Worm (Caenorhabditis elegans) whole organism, late embryonic: Measurements from ENCODE around the gene C04C11.25.
"Not testable (repeated sequence)": the region's sequence is repeated elsewhere in the genome, so short reads cannot be mapped to it uniquely, and the experiment has no call there.

Experiments used
- K02D7.2 ChIP-seq: sonication (generic microtip); optimal IDR thresholded peaks from 2 replicates; lab custom pipeline; 2017; ENCODE audit warnings: mild to moderate bottlenecking, missing genetic modification characterization, missing compliant biosample characterization
- K09A11.1 ChIP-seq: sonication (generic microtip); optimal IDR thresholded peaks from 2 replicates; lab custom pipeline; 2017; ENCODE audit warnings: antibody characterized with exemption, mild to moderate bottlenecking, missing genetic modification characterization, missing compliant biosample characterization; ENCODE audit not compliant: insufficient read depth
- ceh-14 ChIP-seq: sonication (generic microtip); optimal IDR thresholded peaks from 2 replicates; lab custom pipeline; 2016; ENCODE audit warnings: missing genotype, missing genetic modification characterization, missing compliant biosample characterization
- ceh-18 ChIP-seq: sonication (generic microtip); optimal IDR thresholded peaks from 2 replicates; lab custom pipeline; 2016; ENCODE audit warnings: missing genetic modification characterization, missing compliant biosample characterization
- ceh-19 ChIP-seq: fragments of 200-800 bp; sonication (Bioruptor generic); optimal IDR thresholded peaks from 2 replicates; lab custom pipeline; 2018; ENCODE audit warnings: mild to moderate bottlenecking, missing genetic modification characterization, missing compliant biosample characterization
- ceh-2 ChIP-seq: sonication (generic microtip); optimal IDR thresholded peaks from 2 replicates; lab custom pipeline; 2016; ENCODE audit warnings: missing genotype, missing genetic modification characterization, missing compliant biosample characterization
- ceh-24 ChIP-seq: sonication (generic microtip); optimal IDR thresholded peaks from 2 replicates; lab custom pipeline; 2016; ENCODE audit warnings: mild to moderate bottlenecking, missing genetic modification characterization, missing compliant biosample characterization
- ceh-31 ChIP-seq: sonication (generic microtip); optimal IDR thresholded peaks from 2 replicates; lab custom pipeline; 2016; ENCODE audit warnings: missing genetic modification characterization, missing compliant biosample characterization
- ceh-34 ChIP-seq: sonication (generic microtip); optimal IDR thresholded peaks from 2 replicates; lab custom pipeline; 2016; ENCODE audit warnings: mild to moderate bottlenecking, missing genetic modification characterization, missing compliant biosample characterization
- ceh-48 ChIP-seq: sonication (generic microtip); optimal IDR thresholded peaks from 2 replicates; lab custom pipeline; 2016; ENCODE audit warnings: missing genetic modification characterization, inconsistent platforms, missing compliant biosample characterization
- ceh-6 ChIP-seq: fragments of 200-800 bp; sonication (Bioruptor generic); optimal IDR thresholded peaks from 2 replicates; lab custom pipeline; 2018; ENCODE audit warnings: mild to moderate bottlenecking, missing genetic modification characterization, missing compliant biosample characterization
- dmd-4 ChIP-seq: sonication (generic microtip); optimal IDR thresholded peaks from 2 replicates; lab custom pipeline; 2016; ENCODE audit warnings: borderline replicate concordance, missing genetic modification characterization, missing compliant biosample characterization
- elt-4 ChIP-seq: sonication (generic microtip); optimal IDR thresholded peaks from 2 replicates; lab custom pipeline; 2016; ENCODE audit warnings: missing genetic modification characterization, missing compliant biosample characterization
- fax-1 ChIP-seq: sonication (generic microtip); optimal IDR thresholded peaks from 2 replicates; lab custom pipeline; 2016; ENCODE audit warnings: missing genotype, missing genetic modification characterization, missing compliant biosample characterization
- fkh-6 ChIP-seq: sonication (generic microtip); optimal IDR thresholded peaks from 2 replicates; lab custom pipeline; 2016; ENCODE audit warnings: missing genetic modification characterization, missing compliant biosample characterization
- hlh-13 ChIP-seq: fragments of 200-800 bp; sonication (Bioruptor generic); optimal IDR thresholded peaks from 2 replicates; lab custom pipeline; 2018; ENCODE audit warnings: mild to moderate bottlenecking, missing genetic modification characterization, missing compliant biosample characterization
- hlh-8 ChIP-seq: sonication (generic microtip); optimal IDR thresholded peaks from 2 replicates; lab custom pipeline; 2016; ENCODE audit warnings: missing genotype, missing genetic modification characterization, missing compliant biosample characterization
- lim-6 ChIP-seq: sonication (generic microtip); optimal IDR thresholded peaks from 2 replicates; lab custom pipeline; 2016; ENCODE audit warnings: missing genetic modification characterization, missing compliant biosample characterization
- madf-2 ChIP-seq: sonication (generic microtip); optimal IDR thresholded peaks from 2 replicates; lab custom pipeline; 2017; ENCODE audit warnings: missing genetic modification characterization, missing compliant biosample characterization
- nfya-1 ChIP-seq: sonication (generic microtip); optimal IDR thresholded peaks from 2 replicates; lab custom pipeline; 2017; ENCODE audit warnings: missing genetic modification characterization, mild to moderate bottlenecking, missing compliant biosample characterization, antibody characterized with exemption, moderate library complexity
- nhr-11 ChIP-seq: fragments of 150-350 bp; optimal IDR thresholded peaks from 2 replicates; lab custom pipeline; 2014; ENCODE audit warnings: missing biosample characterization, missing genetic modification characterization
- odd-2 ChIP-seq: sonication (generic microtip); optimal IDR thresholded peaks from 2 replicates; lab custom pipeline; 2017; ENCODE audit warnings: antibody characterized with exemption, mild to moderate bottlenecking, missing genetic modification characterization, missing compliant biosample characterization
- pha-2 ChIP-seq: sonication (generic microtip); optimal IDR thresholded peaks from 2 replicates; lab custom pipeline; 2017; ENCODE audit warnings: mild to moderate bottlenecking, missing genetic modification characterization, missing compliant biosample characterization
- pha-4 ChIP-seq: fragments of 150-350 bp; optimal IDR thresholded peaks from 2 replicates; lab custom pipeline; 2018; ENCODE audit warnings: missing biosample characterization, missing genetic modification reagents, missing genetic modification characterization
- ref-2 ChIP-seq: sonication (generic microtip); optimal IDR thresholded peaks from 2 replicates; lab custom pipeline; 2016; ENCODE audit warnings: missing genetic modification characterization, missing compliant biosample characterization
- rnt-1 ChIP-seq: sonication (generic microtip); optimal IDR thresholded peaks from 2 replicates; lab custom pipeline; 2016; ENCODE audit warnings: missing genetic modification characterization, missing compliant biosample characterization
- sdc-2 ChIP-seq: sonication (generic microtip); optimal IDR thresholded peaks from 2 replicates; lab custom pipeline; 2016; ENCODE audit warnings: missing genotype, missing genetic modification characterization, missing compliant biosample characterization
- sox-4 ChIP-seq: sonication (generic microtip); optimal IDR thresholded peaks from 2 replicates; lab custom pipeline; 2017; ENCODE audit warnings: mild to moderate bottlenecking, missing genetic modification characterization, inconsistent platforms, missing compliant biosample characterization
- syd-9 ChIP-seq: sonication (generic microtip); optimal IDR thresholded peaks from 2 replicates; lab custom pipeline; 2016; ENCODE audit warnings: mild to moderate bottlenecking, missing genetic modification characterization, moderate library complexity, missing compliant biosample characterization
- tbx-2 ChIP-seq: sonication (generic microtip); optimal IDR thresholded peaks from 2 replicates; lab custom pipeline; 2016; ENCODE audit warnings: missing genetic modification characterization, missing compliant biosample characterization
- tbx-7 ChIP-seq: sonication (generic microtip); optimal IDR thresholded peaks from 2 replicates; lab custom pipeline; 2016; ENCODE audit warnings: missing genotype, missing genetic modification characterization, missing compliant biosample characterization
- unc-3 ChIP-seq, 2 experiments: fragments of 200-800 bp in 1 of 2; sonication (Bioruptor generic) in 1 of 2; sonication (generic microtip) in 1 of 2; conservative IDR thresholded peaks in 1 of 2; optimal IDR thresholded peaks in 1 of 2; 2 replicates each; pipeline versions ENCODE4 v1.3.6 to Lab custom; 2016 to 2022; ENCODE audit warnings: missing compliant biosample characterization in 2 of 2, missing genetic modification characterization in 2 of 2, missing genetic modification reagents in 1 of 2
- unc-42 ChIP-seq: sonication (generic microtip); optimal IDR thresholded peaks from 2 replicates; lab custom pipeline; 2016; ENCODE audit warnings: missing genotype, missing genetic modification characterization, missing compliant biosample characterization
- unc-55 ChIP-seq: sonication (generic microtip); optimal IDR thresholded peaks from 2 replicates; lab custom pipeline; 2017; ENCODE audit warnings: missing biosample characterization, missing genetic modification reagents, missing genetic modification characterization
- unc-86 ChIP-seq: sonication (generic microtip); optimal IDR thresholded peaks from 2 replicates; lab custom pipeline; 2016; ENCODE audit warnings: missing genetic modification characterization, missing compliant biosample characterization
- zip-5 ChIP-seq: sonication (generic microtip); optimal IDR thresholded peaks from 2 replicates; lab custom pipeline; 2016; ENCODE audit warnings: missing genetic modification characterization, missing compliant biosample characterization

The C04C11.25 gene

DNA sequence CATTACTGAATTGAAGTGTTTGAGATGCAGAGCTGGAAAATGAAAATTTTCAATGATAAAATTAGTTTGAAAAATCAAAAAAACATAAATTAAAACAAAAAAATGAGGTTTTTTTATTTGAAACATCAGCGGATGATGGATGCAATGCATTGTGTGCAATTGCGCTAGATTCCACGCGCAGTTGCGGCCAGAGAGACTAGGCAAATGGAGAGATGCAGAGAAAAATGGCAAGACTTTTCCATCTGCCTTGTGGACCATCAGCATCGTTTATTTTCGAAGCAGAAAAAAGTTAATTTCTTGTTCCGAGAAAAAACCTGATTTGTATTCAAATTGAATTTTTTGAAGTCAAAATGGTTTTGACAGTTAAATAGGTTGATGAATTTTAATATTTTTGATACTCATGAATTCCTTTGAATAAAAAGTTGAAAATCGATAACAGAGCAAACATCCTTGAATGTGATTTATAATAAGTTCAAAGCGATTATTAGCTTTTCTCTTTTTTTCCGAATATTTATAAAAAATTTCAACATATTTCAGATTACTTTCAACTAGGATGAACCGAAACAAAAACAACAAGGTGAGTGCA, 19.4 kb downstream of the C04C11.25 start, which contains the start of the genes C31E10.5 and C31E10.6 (continued):
- TF ChIP-seq ceh-6 (no peak), fax-1 (tag; lab: Kevin White, UChicago) (no peak)

DNA sequence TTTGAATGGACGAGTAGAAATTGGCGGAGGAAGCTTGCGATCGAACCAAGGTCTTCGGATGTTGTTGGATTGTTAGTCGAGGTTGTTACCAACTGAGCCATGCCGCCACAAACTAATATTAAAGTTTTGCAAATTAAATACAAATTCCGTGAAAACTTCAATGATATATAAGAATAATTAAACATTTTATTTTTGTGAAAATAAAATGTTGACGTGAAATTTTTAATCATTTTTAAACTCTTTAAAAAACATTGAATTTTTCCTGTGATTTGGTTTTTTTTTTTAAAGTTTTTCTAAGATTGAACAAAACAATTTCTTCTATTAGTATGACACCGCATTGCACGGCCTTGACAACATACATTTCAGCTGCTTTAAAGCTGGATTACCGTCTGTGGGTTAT, 24.6 kb downstream of the C04C11.25 start, which contains the start of gene C31E10.11:
C31E10.11 (minus strand) TSS at position 101 of the 400 bp plus-strand sequence.
- TF ChIP-seq fkh-6 (no peak), zip-5 (tag; lab: Kevin White, UChicago) (no peak), madf-2 (tag; lab: Kevin White, UChicago) (no peak), ceh-24 (tag; lab: Kevin White, UChicago) (no peak), K09A11.1 (tag; lab: Kevin White, UChicago) (no peak), unc-3 (GFP tag; conservative IDR thresholded peaks at IDR 0.05; lab: Robert Waterston, UW) (no peak), unc-3 (tag; optimal IDR thresholded peaks at IDR 0.05; lab: Kevin White, UChicago) (no peak), pha-4 (no peak), ceh-2 (tag; lab: Kevin White, UChicago) (no peak), ceh-19 (GFP tag; lab: Kevin White, UChicago) (no peak), K02D7.2 (tag; lab: Kevin White, UChicago) (no peak), ceh-34 (no peak)

- TF ChIP-seq ceh-48 (tag; lab: Kevin White, UChicago) (no peak), tbx-7 (tag; lab: Kevin White, UChicago) (no peak), ceh-14 (tag; lab: Kevin White, UChicago) (no peak), fax-1 (tag; lab: Kevin White, UChicago) (no peak), syd-9 (tag; lab: Kevin White, UChicago) (no peak), hlh-13 (no peak), rnt-1 (no peak), ceh-34 (no peak), ceh-31 (tag; lab: Kevin White, UChicago) (no peak), pha-2 (tag; lab: Kevin White, UChicago) (no peak), ceh-19 (GFP tag; lab: Kevin White, UChicago) (no peak)
Measured at ce11 chrX:13986307-13986706, 29.0 kb downstream of the C04C11.25 start, which contains the start of gene irld-24. irld-24 (plus strand) TSS chrX:13986607.

ce11 chrX:13980417-13980816, 34.8 kb downstream of the C04C11.25 start, which contains the start of gene arrd-24:
arrd-24 (minus strand) TSS chrX:13980517.
- not testable (repeated sequence) for TF ChIP-seq ceh-31 (tag; lab: Kevin White, UChicago); dmd-4; hlh-8

DNA sequence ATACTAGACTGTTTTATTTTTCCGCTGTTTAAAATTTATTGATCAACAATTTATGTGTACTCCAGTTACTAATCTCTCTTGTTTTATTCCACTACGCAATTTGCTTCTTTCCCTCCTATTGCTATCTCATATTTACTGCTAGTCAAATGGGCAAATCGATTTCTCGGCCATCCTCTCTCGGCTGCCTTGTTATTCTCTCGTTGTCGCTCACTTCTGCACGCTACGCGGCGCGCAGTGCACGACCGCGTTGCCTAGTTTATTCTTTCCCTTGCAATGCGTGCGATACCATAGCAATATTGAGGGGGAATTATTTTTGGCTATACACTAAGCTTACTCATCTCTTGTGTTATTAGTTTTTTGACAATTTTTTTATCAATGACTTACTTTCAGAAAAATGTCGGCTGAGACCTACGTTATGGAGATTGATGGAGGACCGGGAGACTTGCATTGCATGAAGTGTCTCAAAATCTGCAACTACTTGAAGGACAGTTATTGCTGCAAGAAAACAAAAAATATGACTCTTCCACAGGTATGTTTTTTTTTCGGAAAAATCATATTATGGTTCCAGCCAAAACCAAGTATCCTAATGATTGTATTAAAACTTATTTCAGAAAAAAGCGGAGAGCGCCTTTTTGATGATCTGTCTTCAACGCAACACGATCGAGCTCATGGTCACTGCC, 37.7 kb downstream of the C04C11.25 start, which contains the start of gene F48F7.6:
F48F7.6 (plus strand) TSS at position 391 of the 680 bp plus-strand sequence.
- TF ChIP-seq lim-6 (tag; lab: Kevin White, UChicago), result no peak
- TF ChIP-seq odd-2 (tag; lab: Kevin White, UChicago), result no peak
- peak; percentile 14 for TF ChIP-seq sdc-2
- TF ChIP-seq ref-2 (tag; lab: Kevin White, UChicago), result peak; percentile 52
- peak; percentile 37 for TF ChIP-seq ceh-18 (tag; lab: Kevin White, UChicago)
- TF ChIP-seq ceh-2 (tag; lab: Kevin White, UChicago), result peak; percentile 33
- peak; percentile 54 for TF ChIP-seq tbx-2
- TF ChIP-seq unc-86 (tag; lab: Kevin White, UChicago), result no peak
- peak; percentile 20 for TF ChIP-seq ceh-14 (tag; lab: Kevin White, UChicago)
- peak; percentile 20 for TF ChIP-seq sox-4 (tag; lab: Kevin White, UChicago)
- peak; percentile 59 for TF ChIP-seq unc-42 (tag; lab: Kevin White, UChicago)
- TF ChIP-seq ceh-31 (tag; lab: Kevin White, UChicago), result peak; percentile 33
- TF ChIP-seq elt-4 (tag; lab: Kevin White, UChicago), result no peak
- TF ChIP-seq hlh-8, result no peak
- no peak for TF ChIP-seq tbx-7 (tag; lab: Kevin White, UChicago)
- peak; percentile 36 for TF ChIP-seq unc-55 (GFP tag; lab: Kevin White, UChicago)
- TF ChIP-seq ceh-48 (tag; lab: Kevin White, UChicago), result peak; percentile 89
- no peak for TF ChIP-seq nhr-11 (tag; lab: Kevin White, UChicago)
- TF ChIP-seq nfya-1, result peak; percentile 42
- peak; percentile 15 for TF ChIP-seq ceh-34
